Worm (Caenorhabditis elegans): Measurements from ENCODE around the gene act-3.
A peak's percentile ranks its signal among the peaks of the same experiment; 100 is the strongest.

The act-3 gene

DNA sequence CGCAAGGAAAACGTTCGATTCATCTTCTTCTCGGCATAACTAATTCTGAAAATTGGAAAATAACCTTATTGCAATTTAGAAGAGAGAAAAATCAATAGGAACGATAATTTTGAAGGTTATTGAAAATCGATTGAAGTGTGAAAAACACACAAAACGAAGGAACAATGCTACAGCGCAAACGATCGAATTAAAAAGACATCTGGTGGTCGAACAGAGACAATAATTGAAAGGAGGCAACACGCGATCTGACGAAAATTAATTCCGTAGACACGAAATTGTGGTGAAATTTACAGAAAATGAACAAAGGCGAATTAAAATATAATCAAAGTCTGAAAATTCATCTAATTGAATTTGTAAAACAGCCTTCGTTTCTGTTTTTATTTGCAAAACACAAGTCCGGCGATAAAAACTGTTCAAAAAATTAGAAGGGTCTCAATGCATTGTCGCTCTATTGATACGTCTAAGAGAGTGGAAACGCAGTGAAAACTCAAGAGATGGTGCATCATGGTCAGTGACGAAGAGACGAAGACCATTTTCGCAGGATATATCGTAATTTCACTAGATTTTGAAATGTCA is 34.8 kb downstream of the act-3 start, which contains the start of gene pak-2 (continued):
- no peak for TF ChIP-seq lin-29 (GFP tag; IDR thresholded peaks at IDR 0.05)
- TF ChIP-seq nhr-10 (tag; optimal IDR thresholded peaks at IDR 0.05), result no peak
- TF ChIP-seq ZK546.5 (tag; optimal IDR thresholded peaks at IDR 0.05), result no peak
- TF ChIP-seq lin-13 (GFP tag; optimal IDR thresholded peaks at IDR 0.05), result peak; percentile 69
- TF ChIP-seq jun-1 (tag; optimal IDR thresholded peaks at IDR 0.05), result no peak
- no peak for TF ChIP-seq F49E8.2 (tag; optimal IDR thresholded peaks at IDR 0.05; ENCODE audit: borderline replicate concordance)
- TF ChIP-seq gei-8 (GFP tag; optimal IDR thresholded peaks at IDR 0.05), result no peak
- peak in 1 of 2 experiments; percentile 93 for TF ChIP-seq hif-1 (tag; optimal IDR thresholded peaks at IDR 0.05)
- TF ChIP-seq tag-97 (GFP tag; IDR thresholded peaks at IDR 0.05), result no peak
- no peak for TF ChIP-seq ctbp-1 (GFP tag; IDR thresholded peaks at IDR 0.05)
- TF ChIP-seq daf-12 (tag; optimal IDR thresholded peaks at IDR 0.05), result no peak
- peak; percentile 74 for TF ChIP-seq dve-1 (tag; optimal IDR thresholded peaks at IDR 0.05; ENCODE audit: insufficient read depth)
- TF ChIP-seq daf-8 (GFP tag; IDR thresholded peaks at IDR 0.05), result no peak
- TF ChIP-seq dpl-1 (GFP tag; optimal IDR thresholded peaks at IDR 0.05), result peak; percentile 65
- TF ChIP-seq lin-1 (GFP tag; IDR thresholded peaks at IDR 0.05), result no peak
- TF ChIP-seq aly-2 (tag; optimal IDR thresholded peaks at IDR 0.05), result no peak
- no peak for TF ChIP-seq skn-1 (tag; optimal IDR thresholded peaks at IDR 0.05)
- TF ChIP-seq aha-1 (tag), result no peak
- TF ChIP-seq sdz-12 (GFP tag; optimal IDR thresholded peaks at IDR 0.05), result no peak
- TF ChIP-seq dmd-6 (GFP tag; IDR thresholded peaks at IDR 0.05), result peak; percentile 35; the same call in 1 of the 2 replicates
- TF ChIP-seq unc-62 (GFP tag; optimal IDR thresholded peaks at IDR 0.05 in 1 of 2), result peak in 1 of 2 experiments; percentile 52
- TF ChIP-seq unc-62 (tag; optimal IDR thresholded peaks at IDR 0.05), result no peak
- peak; percentile 89 for TF ChIP-seq mes-2 (tag; optimal IDR thresholded peaks at IDR 0.05; ENCODE audit: poor library complexity, severe bottlenecking)
- TF ChIP-seq hlh-30 (tag; optimal IDR thresholded peaks at IDR 0.05; ENCODE audit: insufficient read depth), result peak; percentile 57
- no peak for TF ChIP-seq R02D3.7 (tag; optimal IDR thresholded peaks at IDR 0.05)
- TF ChIP-seq ztf-7 (tag; optimal IDR thresholded peaks at IDR 0.05), result no peak
- no peak for TF ChIP-seq spr-1 (tag; optimal IDR thresholded peaks at IDR 0.05)
- TF ChIP-seq fos-1 (tag; optimal IDR thresholded peaks at IDR 0.05), result no peak
- no peak for TF ChIP-seq ceh-20 (GFP tag; IDR thresholded peaks at IDR 0.05)
- TF ChIP-seq arid-1 (GFP tag; conservative IDR thresholded peaks at IDR 0.05), result no peak
- TF ChIP-seq F44E2.7 (GFP tag; IDR thresholded peaks at IDR 0.05), result no peak
- TF ChIP-seq T26A8.4 (GFP tag; IDR thresholded peaks at IDR 0.05), result no peak
- peak; percentile 81 for TF ChIP-seq mxl-3 (GFP tag; optimal IDR thresholded peaks at IDR 0.05)
- TF ChIP-seq ceh-82 (tag; optimal IDR thresholded peaks at IDR 0.05), result no peak
- TF ChIP-seq rbr-2 (tag; optimal IDR thresholded peaks at IDR 0.05), result peak; percentile 68
- no peak for TF ChIP-seq ceh-28 (tag; optimal IDR thresholded peaks at IDR 0.05)
- TF ChIP-seq spr-3 (GFP tag; optimal IDR thresholded peaks at IDR 0.05), result no peak
- TF ChIP-seq nhr-76 (tag; optimal IDR thresholded peaks at IDR 0.05), result no peak
- TF ChIP-seq T20F7.1 (GFP tag; optimal IDR thresholded peaks at IDR 0.05), result peak; percentile 82
- TF ChIP-seq snpc-4 (tag; optimal IDR thresholded peaks at IDR 0.05), result no peak
- TF ChIP-seq php-3 (GFP tag; IDR thresholded peaks at IDR 0.05), result no peak
- no peak for TF ChIP-seq zfp-2 (tag; optimal IDR thresholded peaks at IDR 0.05)
- TF ChIP-seq lir-3 (tag; optimal IDR thresholded peaks at IDR 0.05), result no peak
- no peak for TF ChIP-seq ces-1 (GFP tag; optimal IDR thresholded peaks at IDR 0.05)
- no peak for TF ChIP-seq madf-9 (GFP tag; conservative IDR thresholded peaks at IDR 0.05)
- TF ChIP-seq set-16 (GFP tag; IDR thresholded peaks at IDR 0.05), result no peak
- 0 out of 2 replicates have a peak, but pooled peaks have one; percentile 8 for TF ChIP-seq pha-4 (GFP tag; IDR thresholded peaks at IDR 0.05)
- TF ChIP-seq pha-4 (tag; optimal IDR thresholded peaks at IDR 0.05), result no peak
- no peak for TF ChIP-seq Y5F2A.4 (GFP tag; optimal IDR thresholded peaks at IDR 0.05)
- TF ChIP-seq egl-27 (tag; optimal IDR thresholded peaks at IDR 0.05), result no peak
- TF ChIP-seq zfp-3 (GFP tag; conservative IDR thresholded peaks at IDR 0.05), result no peak
- no peak for TF ChIP-seq zag-1 (tag; optimal IDR thresholded peaks at IDR 0.05)

Data from whole organism, L4 larva.